Worm (Caenorhabditis elegans) whole organism, late embryonic: ENCODE data around the gene C14B4.2.

Experiments
- dve-1 ChIP-seq: sonication (generic microtip); optimal IDR thresholded peaks from 2 replicates; lab custom pipeline; 2017; ENCODE audit warnings: antibody characterized with exemption, mild to moderate bottlenecking, missing genetic modification characterization, missing compliant biosample characterization
- npax-4 ChIP-seq: sonication (generic microtip); optimal IDR thresholded peaks from 2 replicates; lab custom pipeline; 2016; ENCODE audit warnings: missing genetic modification characterization, missing compliant biosample characterization
- tbx-2 ChIP-seq: sonication (generic microtip); optimal IDR thresholded peaks from 2 replicates; lab custom pipeline; 2016; ENCODE audit warnings: missing genetic modification characterization, missing compliant biosample characterization

- TF ChIP-seq tbx-2: no peak
- no peak for TF ChIP-seq dve-1 (tag; lab: Kevin White, UChicago)
- no peak for TF ChIP-seq npax-4 (tag; lab: Kevin White, UChicago)
These were observed 42.9 kb upstream of the C14B4.2 start, which contains the start of the genes C25F9.6 and C25F9.10 for ce11 chrV:19405276-19405815.
